Fruit fly (Drosophila melanogaster) whole organism, embryonic: ENCODE measurements around the gene Ubi-p5E.
A peak's percentile ranks its signal among the peaks of the same experiment; 100 is the strongest.

Experiments
- Atf-2 ChIP-seq: fragments of 200-800 bp; sonication (Bioruptor generic); optimal IDR thresholded peaks from 2 replicates; lab custom pipeline; 2016; ENCODE audit warnings: missing biosample characterization, missing genetic modification characterization
- Awh ChIP-seq: fragments of 200-800 bp; sonication (Bioruptor generic); IDR thresholded peaks from 2 replicates; pipeline ENCODE4, ENCODE4 v1.3.6; 2022; ENCODE audit warnings: missing biosample characterization, missing genetic modification characterization
- Bgb ChIP-seq: fragments of 200-800 bp; sonication (Bioruptor generic); IDR thresholded peaks from 2 replicates; pipeline ENCODE4 v1.3.6; 2022; ENCODE audit warnings: missing biosample characterization, missing genetic modification characterization; ENCODE audit not compliant: partially characterized antibody
- C15 ChIP-seq: fragments of 200-800 bp; sonication (Bioruptor generic); IDR thresholded peaks from 3 replicates; pipeline ENCODE4 v1.3.6; 2022; ENCODE audit warnings: missing biosample characterization, missing genetic modification characterization
- CG10209 ChIP-seq: fragments of 200-800 bp; sonication (Bioruptor generic); optimal IDR thresholded peaks from 3 replicates; lab custom pipeline; 2017; ENCODE audit warnings: missing biosample characterization, mild to moderate bottlenecking, missing genetic modification characterization, missing genetic modification reagents
- CG10267 ChIP-seq: fragments of 200-800 bp; sonication (Bioruptor generic); optimal IDR thresholded peaks from 2 replicates; lab custom pipeline; 2018; ENCODE audit warnings: missing biosample characterization, mild to moderate bottlenecking, missing genetic modification characterization, moderate library complexity
- CG11456 ChIP-seq: fragments of 200-800 bp; sonication (Bioruptor generic); IDR thresholded peaks from 3 replicates; pipeline ENCODE4 v1.3.6; 2022; ENCODE audit warnings: missing biosample characterization, missing genetic modification characterization
- CG11560 ChIP-seq: fragments of 200-800 bp; sonication (Bioruptor generic); IDR thresholded peaks from 3 replicates; pipeline ENCODE4 v1.3.6; 2022; ENCODE audit warnings: missing biosample characterization, missing genetic modification characterization
- CG13624 ChIP-seq: fragments of 200-800 bp; sonication (Bioruptor generic); optimal IDR thresholded peaks from 2 replicates; lab custom pipeline; 2016; ENCODE audit warnings: missing biosample characterization, missing genetic modification characterization
- CG14710 ChIP-seq: fragments of 200-800 bp; sonication (Bioruptor generic); optimal IDR thresholded peaks from 3 replicates; lab custom pipeline; 2019; ENCODE audit warnings: missing biosample characterization, mild to moderate bottlenecking, missing genetic modification characterization, moderate library complexity
- CG15514 ChIP-seq: fragments of 200-800 bp; sonication (Bioruptor generic); optimal IDR thresholded peaks from 3 replicates; lab custom pipeline; 2017; ENCODE audit warnings: missing biosample characterization, missing genetic modification characterization, mild to moderate bottlenecking, moderate library complexity, missing genetic modification reagents
- CG18599 ChIP-seq: fragments of 200-800 bp; sonication (Bioruptor generic); optimal IDR thresholded peaks from 3 replicates; lab custom pipeline; 2017; ENCODE audit warnings: missing biosample characterization, missing genetic modification characterization, mild to moderate bottlenecking, moderate library complexity, missing genetic modification reagents
- CG2199 ChIP-seq: fragments of 200-800 bp; sonication (Bioruptor generic); IDR thresholded peaks from 3 replicates; pipeline ENCODE4 v1.3.6; 2022; ENCODE audit warnings: missing biosample characterization, missing genetic modification characterization
- CG34224 ChIP-seq: fragments of 200-800 bp; sonication (Bioruptor generic); IDR thresholded peaks from 3 replicates; pipeline ENCODE4 v1.3.6; 2022; ENCODE audit warnings: missing biosample characterization, missing genetic modification characterization; ENCODE audit not compliant: partially characterized antibody
- CG34422 ChIP-seq: fragments of 200-800 bp; sonication (Bioruptor generic); IDR thresholded peaks from 3 replicates; pipeline ENCODE4 v1.3.6; 2022; ENCODE audit warnings: missing biosample characterization, missing genetic modification characterization
- CG6854 ChIP-seq: fragments of 200-800 bp; sonication (Bioruptor generic); optimal IDR thresholded peaks from 3 replicates; lab custom pipeline; 2017; ENCODE audit warnings: missing biosample characterization, mild to moderate bottlenecking, missing genetic modification characterization
- CG7556 ChIP-seq: fragments of 200-800 bp; sonication (Bioruptor generic); optimal IDR thresholded peaks from 2 replicates; lab custom pipeline; 2017; ENCODE audit warnings: missing biosample characterization, mild to moderate bottlenecking, missing genetic modification characterization
- CG8290 ChIP-seq, 3 experiments: fragments of 200-800 bp; sonication (Bioruptor generic); optimal IDR thresholded peaks; 2 replicates each; lab custom pipeline; 2016 to 2019; ENCODE audit warnings: missing biosample characterization in 3 of 3, missing genetic modification characterization in 3 of 3, mild to moderate bottlenecking in 2 of 3, moderate library complexity in 1 of 3
- CG9437 ChIP-seq: fragments of 200-800 bp; sonication (Bioruptor generic); optimal IDR thresholded peaks from 2 replicates; lab custom pipeline; 2018; ENCODE audit warnings: missing biosample characterization, mild to moderate bottlenecking, missing genetic modification characterization
- CG9727 ChIP-seq: fragments of 200-800 bp; sonication (Bioruptor generic); optimal IDR thresholded peaks from 3 replicates; lab custom pipeline; 2017; ENCODE audit warnings: missing biosample characterization, mild to moderate bottlenecking, missing genetic modification characterization
- Doc2 ChIP-seq: fragments of 200-800 bp; sonication (Bioruptor generic); IDR thresholded peaks from 2 replicates; pipeline ENCODE4 v1.3.6; 2022; ENCODE audit warnings: missing biosample characterization, missing genetic modification characterization
- E2f2 ChIP-seq: fragments of 200-800 bp; sonication (Bioruptor generic); IDR thresholded peaks from 2 replicates; pipeline ENCODE4 v1.3.6; 2022; ENCODE audit warnings: missing biosample characterization, missing genetic modification characterization
- HLH4C ChIP-seq: fragments of 200-800 bp; sonication (Bioruptor generic); IDR thresholded peaks from 3 replicates; pipeline ENCODE4 v1.3.6; 2022; ENCODE audit warnings: missing biosample characterization, missing genetic modification characterization; ENCODE audit not compliant: partially characterized antibody
- Hmr ChIP-seq: fragments of 200-800 bp; sonication (Bioruptor generic); optimal IDR thresholded peaks from 3 replicates; lab custom pipeline; 2017; ENCODE audit warnings: mild to moderate bottlenecking, missing biosample characterization, missing genetic modification reagents, missing genetic modification characterization
- MESR4 ChIP-seq: fragments of 200-800 bp; sonication (Bioruptor generic); optimal IDR thresholded peaks from 2 replicates; lab custom pipeline; 2018; ENCODE audit warnings: missing biosample characterization, mild to moderate bottlenecking, missing genetic modification characterization, moderate library complexity
- Mes4 ChIP-seq: fragments of 200-800 bp; sonication (Bioruptor generic); optimal IDR thresholded peaks from 2 replicates; lab custom pipeline; 2016; ENCODE audit warnings: missing biosample characterization, missing genetic modification characterization
- Myb ChIP-seq: fragments of 200-800 bp; sonication (Bioruptor generic); optimal IDR thresholded peaks from 2 replicates; lab custom pipeline; 2016; ENCODE audit warnings: missing biosample characterization, missing genetic modification characterization
- NC2β ChIP-seq: fragments of 200-800 bp; sonication (Bioruptor generic); optimal IDR thresholded peaks from 2 replicates; lab custom pipeline; 2016; ENCODE audit warnings: missing biosample characterization, missing genetic modification characterization
- Nf-YA ChIP-seq: fragments of 200-800 bp; sonication (Bioruptor generic); IDR thresholded peaks from 2 replicates; pipeline ENCODE4 v1.3.6; 2022; ENCODE audit warnings: missing biosample characterization, missing genetic modification characterization
- Optix ChIP-seq: fragments of 200-800 bp; sonication (Bioruptor generic); IDR thresholded peaks from 3 replicates; pipeline ENCODE4 v1.3.6; 2022; ENCODE audit warnings: missing biosample characterization, missing genetic modification characterization
- Scr ChIP-seq: fragments of 200-800 bp; sonication (Bioruptor generic); IDR thresholded peaks from 2 replicates; pipeline ENCODE4 v1.3.6; 2022; ENCODE audit warnings: missing biosample characterization, missing genetic modification characterization; ENCODE audit not compliant: partially characterized antibody
- abd-A ChIP-seq: fragments of 200-800 bp; sonication (Bioruptor generic); optimal IDR thresholded peaks from 3 replicates; lab custom pipeline; 2019; ENCODE audit warnings: missing biosample characterization, mild to moderate bottlenecking, missing genetic modification characterization, moderate library complexity
- croc ChIP-seq: fragments of 200-800 bp; sonication (Bioruptor generic); conservative IDR thresholded peaks from 3 replicates; pipeline ENCODE4 v1.3.6; 2022; ENCODE audit warnings: missing biosample characterization, missing genetic modification characterization
- da ChIP-seq: fragments of 200-800 bp; sonication (Bioruptor generic); optimal IDR thresholded peaks from 2 replicates; lab custom pipeline; 2016; ENCODE audit warnings: missing biosample characterization, missing genetic modification characterization
- gem ChIP-seq: fragments of 200-800 bp; sonication (Bioruptor generic); optimal IDR thresholded peaks from 2 replicates; lab custom pipeline; 2019; ENCODE audit warnings: missing biosample characterization, mild to moderate bottlenecking, missing genetic modification characterization, moderate library complexity
- kay ChIP-seq: fragments of 200-800 bp; sonication (Bioruptor generic); optimal IDR thresholded peaks from 2 replicates; lab custom pipeline; 2016; ENCODE audit warnings: missing biosample characterization, missing genetic modification characterization
- ken ChIP-seq: fragments of 200-800 bp; sonication (Bioruptor generic); IDR thresholded peaks from 3 replicates; pipeline ENCODE4 v1.3.6; 2022; ENCODE audit warnings: missing biosample characterization, missing genetic modification characterization
- nau ChIP-seq: fragments of 200-800 bp; sonication (Bioruptor generic); optimal IDR thresholded peaks from 3 replicates; lab custom pipeline; 2017; ENCODE audit warnings: missing biosample characterization, mild to moderate bottlenecking, missing genetic modification characterization, missing genetic modification reagents
- org-1 ChIP-seq: fragments of 200-800 bp; sonication (Bioruptor generic); optimal IDR thresholded peaks from 2 replicates; lab custom pipeline; 2017; ENCODE audit warnings: missing biosample characterization, missing genetic modification characterization
- sc ChIP-seq, 3 experiments: fragments of >200 bp in 2 of 3; fragments of 200-800 bp in 1 of 3; sonication (Bioruptor generic) in 1 of 3; optimal IDR thresholded peaks; 2 replicates in 2 of 3; 3 replicates in 1 of 3; lab custom pipeline; 2017; ENCODE audit warnings: mild to moderate bottlenecking in 1 of 3, missing biosample characterization in 1 of 3, missing genetic modification characterization in 1 of 3, missing genetic modification reagents in 1 of 3
- scrt ChIP-seq: fragments of 200-800 bp; sonication (Bioruptor generic); optimal IDR thresholded peaks from 2 replicates; lab custom pipeline; 2018; ENCODE audit warnings: missing biosample characterization, mild to moderate bottlenecking, missing genetic modification characterization, moderate library complexity
- sob ChIP-seq: fragments of 200-800 bp; sonication (Bioruptor generic); IDR thresholded peaks from 2 replicates; pipeline ENCODE4 v1.3.6; 2022; ENCODE audit warnings: missing biosample characterization, missing genetic modification characterization
- stc ChIP-seq: fragments of 200-800 bp; sonication (Bioruptor generic); IDR thresholded peaks from 2 replicates; pipeline ENCODE4 v1.3.6; 2022; ENCODE audit warnings: missing biosample characterization, missing genetic modification characterization
- stwl ChIP-seq: fragments of 200-800 bp; sonication (Bioruptor generic); optimal IDR thresholded peaks from 3 replicates; lab custom pipeline; 2018; ENCODE audit warnings: missing biosample characterization, mild to moderate bottlenecking, missing genetic modification characterization, moderate library complexity
- tll ChIP-seq, 2 experiments: fragments of 200-800 bp in 1 of 2; fragments of >200 bp in 1 of 2; sonication (Bioruptor generic) in 1 of 2; optimal IDR thresholded peaks; 2 replicates each; lab custom pipeline; 2017 to 2019; ENCODE audit warnings: missing biosample characterization in 2 of 2, missing genetic modification characterization in 2 of 2, mild to moderate bottlenecking in 1 of 2, moderate library complexity in 1 of 2
- zen ChIP-seq: fragments of 200-800 bp; sonication (Bioruptor generic); optimal IDR thresholded peaks from 3 replicates; lab custom pipeline; 2018; ENCODE audit warnings: missing biosample characterization, mild to moderate bottlenecking, missing genetic modification characterization, moderate library complexity

The Ubi-p5E gene

DNA sequence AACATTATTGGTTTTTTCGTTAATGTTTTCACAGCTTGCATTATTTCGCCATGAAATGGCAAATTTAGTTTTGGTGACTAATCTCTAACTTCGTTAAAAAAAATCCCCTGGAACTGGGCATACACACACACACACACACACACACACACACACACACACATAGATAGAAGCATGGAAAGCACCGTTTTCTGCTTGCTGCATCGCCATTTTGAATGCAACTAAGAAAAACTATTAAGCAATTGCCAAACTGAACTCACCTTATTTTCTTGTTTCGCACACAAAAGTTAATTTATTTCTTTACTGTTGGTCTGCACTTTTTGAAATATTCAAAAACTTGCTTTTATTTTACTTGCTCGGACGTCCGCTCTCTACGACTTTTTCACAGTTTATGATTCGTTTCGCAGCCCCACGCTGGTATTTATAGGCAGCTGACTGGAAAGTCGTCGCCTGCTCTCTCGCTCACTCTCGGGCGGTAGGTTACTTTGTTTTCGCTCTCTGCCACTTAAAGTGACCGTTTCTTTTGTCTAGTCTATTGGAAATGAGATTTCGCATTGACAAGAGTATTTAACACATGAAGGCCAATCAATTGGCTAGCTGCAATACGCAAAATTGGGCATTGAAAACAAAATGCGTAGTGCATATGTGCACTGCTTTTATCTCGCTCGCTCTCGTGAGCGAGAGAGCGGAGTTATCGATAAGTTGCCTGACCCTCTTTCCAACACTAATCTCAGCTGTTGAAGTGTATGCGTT is 393 bp downstream of the Ubi-p5E start (continued):
- TF ChIP-seq sc (optimal IDR thresholded peaks at IDR 0.05; lab: Kevin White, UChicago) (no peak), sc (GFP tag; optimal IDR thresholded peaks at IDR 0.05; lab: Kevin White, UChicago) (no peak), CG9437 (GFP tag; lab: Kevin White, UChicago) (peak; percentile 18), CG10209 (peak; percentile 21), MESR4 (peak; percentile 96), gem (tag; lab: Kevin White, UChicago) (no peak), kay (GFP tag; lab: Kevin White, UChicago) (peak; percentile 36), Scr (GFP tag; lab: Robert Waterston, UW) (0 out of 2 replicates have a peak, but pooled peaks have one; percentile 38), CG34422 (GFP tag; lab: Robert Waterston, UW) (peak; percentile 63; the same call in 2 of the 3 replicates), NC2β (GFP tag; lab: Kevin White, UChicago) (peak; percentile 29), CG9727 (GFP tag; lab: Kevin White, UChicago) (peak; percentile 46), Hmr (GFP tag; lab: Kevin White, UChicago) (no peak), croc (GFP tag; lab: Robert Waterston, UW) (no peak), HLH4C (GFP tag; lab: Robert Waterston, UW) (0 out of 3 replicates have a peak, but pooled peaks have one; percentile 43), sob (GFP tag; lab: Robert Waterston, UW) (0 out of 2 replicates have a peak, but pooled peaks have one; percentile 22), Optix (GFP tag; lab: Robert Waterston, UW) (no peak), nau (GFP tag; lab: Kevin White, UChicago) (no peak), zen (tag; lab: Kevin White, UChicago) (no peak), CG8290 (GFP tag; optimal IDR thresholded peaks at IDR 0.05; lab: Kevin White, UChicago) (no peak), CG8290 (tag; optimal IDR thresholded peaks at IDR 0.05; lab: Kevin White, UChicago) (peak; percentile 34 to 47), Atf-2 (GFP tag; lab: Kevin White, UChicago) (peak; percentile 33), CG34224 (GFP tag; lab: Robert Waterston, UW) (0 out of 3 replicates have a peak, but pooled peaks have one; percentile 12), org-1 (GFP tag; lab: Kevin White, UChicago) (peak; percentile 6), tll (GFP tag; optimal IDR thresholded peaks at IDR 0.05; lab: Kevin White, UChicago) (peak in 1 of 2 experiments; percentile 9), CG14710 (peak; percentile 36), stc (GFP tag; lab: Robert Waterston, UW) (no peak), Nf-YA (GFP tag; lab: Robert Waterston, UW) (no peak), abd-A (tag; lab: Kevin White, UChicago) (peak; percentile 43), Awh (GFP tag; lab: Robert Waterston, UW) (0 out of 2 replicates have a peak, but pooled peaks have one; percentile 10), CG6854 (GFP tag; lab: Kevin White, UChicago) (peak; percentile 3), Doc2 (no peak), E2f2 (GFP tag; lab: Robert Waterston, UW) (no peak), Mes4 (GFP tag; lab: Kevin White, UChicago) (peak; percentile 51), CG11560 (no peak), Myb (GFP tag; lab: Kevin White, UChicago) (peak; percentile 38), C15 (GFP tag; lab: Robert Waterston, UW) (no peak), ken (GFP tag; lab: Robert Waterston, UW) (no peak), CG15514 (peak; percentile 24), CG10267 (tag; lab: Kevin White, UChicago) (peak; percentile 94), CG11456 (GFP tag; lab: Robert Waterston, UW) (peak; percentile 45; the same call in 1 of the 3 replicates), Bgb (GFP tag; lab: Robert Waterston, UW) (peak; percentile 35; the same call in 1 of the 2 replicates), CG13624 (peak; percentile 94), CG18599 (GFP tag; lab: Kevin White, UChicago) (peak; percentile 52), da (GFP tag; lab: Kevin White, UChicago) (no peak), scrt (GFP tag; lab: Kevin White, UChicago) (peak; percentile 34), CG2199 (GFP tag; lab: Robert Waterston, UW) (0 out of 3 replicates have a peak, but pooled peaks have one; percentile 46), stwl (tag; lab: Kevin White, UChicago) (peak; percentile 36), CG7556 (GFP tag; lab: Kevin White, UChicago) (peak; percentile 22)
